Worm (Caenorhabditis elegans): Measurements from ENCODE around the gene Y54E2A.4.
A peak's percentile ranks its signal among the peaks of the same experiment; 100 is the strongest.

The Y54E2A.4 gene

ce11 chrII:14810609-14811008 is 56.2 kb downstream of the Y54E2A.4 start:
- TF ChIP-seq cebp-1 (GFP tag; IDR thresholded peaks at IDR 0.05) (no peak), cebp-1 (tag; optimal IDR thresholded peaks at IDR 0.05) (peak; percentile 18), Y56A3A.18 (GFP tag; IDR thresholded peaks at IDR 0.05) (no peak), lin-26 (GFP tag; IDR thresholded peaks at IDR 0.05) (no peak), lin-35 (GFP tag; optimal IDR thresholded peaks at IDR 0.05) (no peak), snpc-4 (GFP tag; optimal IDR thresholded peaks at IDR 0.05) (no peak), snpc-4 (tag; optimal IDR thresholded peaks at IDR 0.05) (peak in 1 of 4 experiments; percentile 17)

- TF ChIP-seq F52B5.7 (tag; optimal IDR thresholded peaks at IDR 0.05) (no peak), C17E4.6 (GFP tag; IDR thresholded peaks at IDR 0.05) (no peak), rec-8 (tag; optimal IDR thresholded peaks at IDR 0.05) (no peak), ztf-26 (tag; optimal IDR thresholded peaks at IDR 0.05) (no peak), pha-4 (tag; optimal IDR thresholded peaks at IDR 0.05) (no peak), C06A6.2 (GFP tag; conservative IDR thresholded peaks at IDR 0.05) (no peak), akir-1 (GFP tag; optimal IDR thresholded peaks at IDR 0.05) (no peak), nhr-80 (tag; optimal IDR thresholded peaks at IDR 0.05) (peak; percentile 53), ceh-100 (GFP tag; IDR thresholded peaks at IDR 0.05) (no peak), aptf-2 (GFP tag; conservative IDR thresholded peaks at IDR 0.05) (no peak), hsf-1 (GFP tag; IDR thresholded peaks at IDR 0.05) (no peak), die-1 (tag; optimal IDR thresholded peaks at IDR 0.05) (no peak), zfh-2 (GFP tag; conservative IDR thresholded peaks at IDR 0.05) (0 out of 2 replicates have a peak, but pooled peaks have one; percentile 21), ceh-27 (GFP tag; optimal IDR thresholded peaks at IDR 0.05) (no peak), T07F8.4 (tag; optimal IDR thresholded peaks at IDR 0.05) (no peak), lin-40 (tag; optimal IDR thresholded peaks at IDR 0.05) (no peak), unc-62 (GFP tag; optimal IDR thresholded peaks at IDR 0.05) (peak; percentile 38), lin-54 (GFP tag; optimal IDR thresholded peaks at IDR 0.05) (no peak), tlf-1 (GFP tag; optimal IDR thresholded peaks at IDR 0.05) (no peak), dpl-1 (GFP tag; optimal IDR thresholded peaks at IDR 0.05) (no peak), sptf-2 (GFP tag; optimal IDR thresholded peaks at IDR 0.05) (no peak), Y79H2A.3 (GFP tag; conservative IDR thresholded peaks at IDR 0.05) (no peak), hmg-1.2 (GFP tag; IDR thresholded peaks at IDR 0.05) (peak; percentile 80; the same call in 1 of the 2 replicates), cebp-1 (GFP tag; IDR thresholded peaks at IDR 0.05) (0 out of 2 replicates have a peak, but pooled peaks have one; percentile 12), cebp-1 (tag; optimal IDR thresholded peaks at IDR 0.05) (peak; percentile 45), F39B2.1 (GFP tag; IDR thresholded peaks at IDR 0.05) (no peak), athp-1 (tag; optimal IDR thresholded peaks at IDR 0.05) (no peak), B0019.2 (GFP tag; conservative IDR thresholded peaks at IDR 0.05) (no peak), lir-1 (GFP tag; conservative IDR thresholded peaks at IDR 0.05) (no peak), let-526 (GFP tag; IDR thresholded peaks at IDR 0.05) (no peak)
These were observed 57.0 kb downstream of the Y54E2A.4 start for ce11 chrII:14811472-14811871.

- TF ChIP-seq lin-35 (GFP tag; optimal IDR thresholded peaks at IDR 0.05) (no peak), F37B4.10 (GFP tag; IDR thresholded peaks at IDR 0.05) (no peak), pha-4 (tag; optimal IDR thresholded peaks at IDR 0.05) (no peak), lir-1 (GFP tag; conservative IDR thresholded peaks at IDR 0.05) (no peak), K12H6.12 (tag; optimal IDR thresholded peaks at IDR 0.05) (no peak), ceh-40 (GFP tag; IDR thresholded peaks at IDR 0.05) (no peak), rec-8 (tag; optimal IDR thresholded peaks at IDR 0.05) (no peak), efl-1 (GFP tag; optimal IDR thresholded peaks at IDR 0.05) (peak; percentile 13), madf-6 (GFP tag; IDR thresholded peaks at IDR 0.05) (peak; percentile 54; the same call in 1 of the 2 replicates), xnd-1 (tag; optimal IDR thresholded peaks at IDR 0.05) (no peak), ceh-27 (GFP tag; optimal IDR thresholded peaks at IDR 0.05) (no peak), dpl-1 (GFP tag; optimal IDR thresholded peaks at IDR 0.05) (no peak), tbp1 (GFP tag; optimal IDR thresholded peaks at IDR 0.05) (no peak), die-1 (tag; optimal IDR thresholded peaks at IDR 0.05) (no peak), lsl-1 (GFP tag; optimal IDR thresholded peaks at IDR 0.05) (no peak), zfh-2 (GFP tag; conservative IDR thresholded peaks at IDR 0.05) (no peak)
These were observed 57.8 kb downstream of the Y54E2A.4 start, which contains the start of gene osta-3 for ce11 chrII:14812231-14812630. Gene osta-3, plus strand, starts transcription at chrII:14812531.
